Fruit fly (Drosophila melanogaster) whole organism, embryonic: ENCODE results near the gene Spn28Dc.
A peak's percentile ranks its signal among the peaks of the same experiment; 100 is the strongest.

Experiments
- BEAF-32 ChIP-seq: fragments of 200-800 bp; sonication (Bioruptor generic); optimal IDR thresholded peaks from 3 replicates; lab custom pipeline; 2017; ENCODE audit warnings: missing biosample characterization, missing genetic modification characterization, mild to moderate bottlenecking, moderate library complexity, missing genetic modification reagents
- Bgb ChIP-seq: fragments of 200-800 bp; sonication (Bioruptor generic); IDR thresholded peaks from 2 replicates; pipeline ENCODE4 v1.3.6; 2022; ENCODE audit warnings: missing biosample characterization, missing genetic modification characterization; ENCODE audit not compliant: partially characterized antibody
- CG13287 ChIP-seq: fragments of 200-800 bp; sonication (Bioruptor generic); IDR thresholded peaks from 2 replicates; pipeline ENCODE4 v1.3.6; 2022; ENCODE audit warnings: missing biosample characterization, missing genetic modification characterization; ENCODE audit not compliant: partially characterized antibody
- CG15269 ChIP-seq: fragments of 200-800 bp; sonication (Bioruptor generic); optimal IDR thresholded peaks from 2 replicates; lab custom pipeline; 2018; ENCODE audit warnings: missing biosample characterization, mild to moderate bottlenecking, missing genetic modification characterization, moderate library complexity
- CG16813 ChIP-seq: fragments of 200-800 bp; sonication (Bioruptor generic); IDR thresholded peaks from 3 replicates; pipeline ENCODE4 v1.3.6; 2022; ENCODE audit warnings: missing biosample characterization, missing genetic modification characterization; ENCODE audit not compliant: partially characterized antibody
- CG34224 ChIP-seq: fragments of 200-800 bp; sonication (Bioruptor generic); IDR thresholded peaks from 3 replicates; pipeline ENCODE4 v1.3.6; 2022; ENCODE audit warnings: missing biosample characterization, missing genetic modification characterization; ENCODE audit not compliant: partially characterized antibody
- CG6791 ChIP-seq: fragments of 200-800 bp; sonication (Bioruptor generic); IDR thresholded peaks from 3 replicates; pipeline ENCODE4 v1.3.6; 2022; ENCODE audit warnings: missing biosample characterization, missing genetic modification characterization; ENCODE audit not compliant: partially characterized antibody
- CG7963 ChIP-seq: fragments of 200-800 bp; sonication (Bioruptor generic); IDR thresholded peaks from 3 replicates; pipeline ENCODE4 v1.3.6; 2022; ENCODE audit warnings: missing biosample characterization, missing genetic modification characterization; ENCODE audit not compliant: partially characterized antibody
- CG9797 ChIP-seq: fragments of 200-800 bp; sonication (Bioruptor generic); optimal IDR thresholded peaks from 3 replicates; lab custom pipeline; 2018; ENCODE audit warnings: missing biosample characterization, mild to moderate bottlenecking, missing genetic modification characterization
- Dll ChIP-seq: fragments of 200-800 bp; sonication (Bioruptor generic); IDR thresholded peaks from 4 replicates; pipeline ENCODE4 v1.3.6; 2022; ENCODE audit warnings: missing biosample characterization, missing genetic modification characterization; ENCODE audit not compliant: partially characterized antibody
- Doc3 ChIP-seq: fragments of 200-800 bp; sonication (Bioruptor generic); IDR thresholded peaks from 3 replicates; pipeline ENCODE4 v1.3.6; 2022; ENCODE audit warnings: missing biosample characterization, missing genetic modification characterization; ENCODE audit not compliant: partially characterized antibody
- Dp ChIP-seq: fragments of 200-800 bp; sonication (Bioruptor generic); optimal IDR thresholded peaks from 2 replicates; lab custom pipeline; 2018; ENCODE audit warnings: missing biosample characterization, mild to moderate bottlenecking, missing genetic modification characterization, moderate library complexity
- Dref ChIP-seq: fragments of 200-800 bp; sonication (Bioruptor generic); IDR thresholded peaks from 2 replicates; pipeline ENCODE4 v1.3.6; 2022; ENCODE audit warnings: missing biosample characterization, missing genetic modification characterization
- E2f2 ChIP-seq: fragments of 200-800 bp; sonication (Bioruptor generic); IDR thresholded peaks from 2 replicates; pipeline ENCODE4 v1.3.6; 2022; ENCODE audit warnings: missing biosample characterization, missing genetic modification characterization
- Ets65A ChIP-seq: fragments of 200-800 bp; sonication (Bioruptor generic); peaks from one replicate; lab custom pipeline; 2016; ENCODE audit warnings: missing biosample characterization, missing genetic modification characterization
- HLH4C ChIP-seq: fragments of 200-800 bp; sonication (Bioruptor generic); IDR thresholded peaks from 3 replicates; pipeline ENCODE4 v1.3.6; 2022; ENCODE audit warnings: missing biosample characterization, missing genetic modification characterization; ENCODE audit not compliant: partially characterized antibody
- Lpt ChIP-seq: fragments of >200 bp; optimal IDR thresholded peaks from 2 replicates; lab custom pipeline; 2018; ENCODE audit warnings: missing biosample characterization, missing genetic modification characterization
- MBD-R2 ChIP-seq: fragments of 200-800 bp; sonication (Bioruptor generic); IDR thresholded peaks from 2 replicates; pipeline ENCODE4 v1.3.6; 2022; ENCODE audit warnings: missing biosample characterization, missing genetic modification characterization
- Opbp ChIP-seq: fragments of 200-800 bp; sonication (Bioruptor generic); IDR thresholded peaks from 3 replicates; pipeline ENCODE4 v1.3.6; 2022; ENCODE audit warnings: missing biosample characterization, missing genetic modification characterization; ENCODE audit not compliant: partially characterized antibody
- Scr ChIP-seq: fragments of 200-800 bp; sonication (Bioruptor generic); IDR thresholded peaks from 2 replicates; pipeline ENCODE4 v1.3.6; 2022; ENCODE audit warnings: missing biosample characterization, missing genetic modification characterization; ENCODE audit not compliant: partially characterized antibody
- amos ChIP-seq: fragments of 200-800 bp; sonication (Bioruptor generic); IDR thresholded peaks from 2 replicates; pipeline ENCODE4 v1.3.6; 2022; ENCODE audit warnings: missing biosample characterization, missing genetic modification characterization; ENCODE audit not compliant: partially characterized antibody
- bbx ChIP-seq: fragments of 200-800 bp; sonication (Bioruptor generic); IDR thresholded peaks from 2 replicates; pipeline ENCODE4 v1.3.6; 2022; ENCODE audit warnings: missing biosample characterization, missing genetic modification characterization; ENCODE audit not compliant: partially characterized antibody
- chinmo ChIP-seq: fragments of 200-800 bp; sonication (Bioruptor generic); IDR thresholded peaks from 4 replicates; pipeline ENCODE4 v1.3.6; 2022; ENCODE audit warnings: missing biosample characterization, missing genetic modification characterization; ENCODE audit not compliant: partially characterized antibody
- crp ChIP-seq, 2 experiments: fragments of 200-800 bp; sonication (Bioruptor generic); optimal IDR thresholded peaks; 2 replicates in 1 of 2; 3 replicates in 1 of 2; lab custom pipeline; 2017; ENCODE audit warnings: missing biosample characterization in 2 of 2, missing genetic modification characterization in 2 of 2, mild to moderate bottlenecking in 1 of 2, moderate library complexity in 1 of 2
- dan ChIP-seq: fragments of 200-800 bp; sonication (Bioruptor generic); IDR thresholded peaks from 2 replicates; pipeline ENCODE4 v1.3.6; 2022; ENCODE audit warnings: missing biosample characterization, missing genetic modification characterization
- dysf ChIP-seq: fragments of 200-800 bp; sonication (Bioruptor generic); IDR thresholded peaks from 3 replicates; pipeline ENCODE4 v1.3.6; 2022; ENCODE audit warnings: missing biosample characterization, missing genetic modification characterization
- hbn ChIP-seq: fragments of 200-800 bp; sonication (Bioruptor generic); IDR thresholded peaks from 2 replicates; pipeline ENCODE4 v1.3.6; 2022; ENCODE audit warnings: missing biosample characterization, missing genetic modification characterization; ENCODE audit not compliant: partially characterized antibody
- knrl ChIP-seq: fragments of 200-800 bp; sonication (Bioruptor generic); IDR thresholded peaks from 3 replicates; pipeline ENCODE4 v1.3.6; 2022; ENCODE audit warnings: missing biosample characterization, missing genetic modification characterization; ENCODE audit not compliant: partially characterized antibody
- lbe ChIP-seq: fragments of 200-800 bp; sonication (Bioruptor generic); optimal IDR thresholded peaks from 2 replicates; lab custom pipeline; 2016; ENCODE audit warnings: missing biosample characterization, mild to moderate bottlenecking, missing genetic modification characterization
- maf-S ChIP-seq: fragments of 200-800 bp; sonication (Bioruptor generic); optimal IDR thresholded peaks from 2 replicates; lab custom pipeline; 2016; ENCODE audit warnings: missing biosample characterization, missing genetic modification characterization
- nerfin-2 ChIP-seq: fragments of 200-800 bp; sonication (Bioruptor generic); IDR thresholded peaks from 2 replicates; pipeline ENCODE4 v1.3.6; 2022; ENCODE audit warnings: missing biosample characterization, missing genetic modification characterization; ENCODE audit not compliant: partially characterized antibody
- pzg ChIP-seq: fragments of 200-800 bp; sonication (Bioruptor generic); optimal IDR thresholded peaks from 3 replicates; lab custom pipeline; 2018; ENCODE audit warnings: missing biosample characterization, mild to moderate bottlenecking, missing genetic modification characterization, moderate library complexity
- sna ChIP-seq: fragments of 200-800 bp; sonication (Bioruptor generic); IDR thresholded peaks from 2 replicates; pipeline ENCODE4 v1.3.6; 2022; ENCODE audit warnings: missing biosample characterization, missing genetic modification characterization; ENCODE audit not compliant: partially characterized antibody
- stwl ChIP-seq: fragments of 200-800 bp; sonication (Bioruptor generic); optimal IDR thresholded peaks from 3 replicates; lab custom pipeline; 2018; ENCODE audit warnings: missing biosample characterization, mild to moderate bottlenecking, missing genetic modification characterization, moderate library complexity
- unc-4 ChIP-seq: fragments of 200-800 bp; sonication (Bioruptor generic); IDR thresholded peaks from 2 replicates; pipeline ENCODE4 v1.3.6; 2022; ENCODE audit warnings: missing biosample characterization, missing genetic modification characterization; ENCODE audit not compliant: partially characterized antibody
- vnd ChIP-seq: fragments of 200-800 bp; sonication (Bioruptor generic); IDR thresholded peaks from 3 replicates; pipeline ENCODE4 v1.3.6; 2022; ENCODE audit warnings: missing biosample characterization, missing genetic modification characterization; ENCODE audit not compliant: partially characterized antibody

Gene Spn28Dc

dm6 chr2L:8004072-8004471 is 2.9 kb downstream of the Spn28Dc start, which contains the start of gene Wwox:
Gene Wwox (minus strand): TSS chr2L:8004286.
- TF ChIP-seq Scr (GFP tag; lab: Robert Waterston, UW) (peak; percentile 63), CG16813 (GFP tag; lab: Robert Waterston, UW) (peak; percentile 25; the same call in 1 of the 3 replicates), Doc3 (GFP tag; lab: Robert Waterston, UW) (peak; percentile 56; the same call in 2 of the 3 replicates), CG15269 (tag; lab: Kevin White, UChicago) (peak; percentile 32), dysf (GFP tag; lab: Robert Waterston, UW) (no peak), bbx (peak; percentile 63; the same call in 1 of the 2 replicates), MBD-R2 (GFP tag; lab: Robert Waterston, UW) (peak; percentile 20; the same call in 1 of the 2 replicates), hbn (GFP tag; lab: Robert Waterston, UW) (peak; percentile 62), Dp (GFP tag; lab: Kevin White, UChicago) (peak; percentile 77), chinmo (peak; percentile 87), knrl (GFP tag; lab: Robert Waterston, UW) (no peak), HLH4C (GFP tag; lab: Robert Waterston, UW) (peak; percentile 69), maf-S (GFP tag; lab: Kevin White, UChicago) (no peak), unc-4 (peak; percentile 69), CG13287 (GFP tag; lab: Robert Waterston, UW) (peak; percentile 83), Bgb (peak; percentile 54; the same call in 1 of the 2 replicates), CG6791 (GFP tag; lab: Robert Waterston, UW) (peak; percentile 39; the same call in 2 of the 3 replicates), pzg (GFP tag; lab: Kevin White, UChicago) (peak; percentile 30), amos (GFP tag; lab: Robert Waterston, UW) (peak; percentile 50; the same call in 1 of the 2 replicates), stwl (peak; percentile 22), crp (GFP tag; optimal IDR thresholded peaks at IDR 0.05; lab: Kevin White, UChicago) (peak in 1 of 2 experiments; percentile 81), sna (GFP tag; lab: Robert Waterston, UW) (peak; percentile 68), lbe (GFP tag; lab: Kevin White, UChicago) (peak; percentile 41), dan (no peak), E2f2 (GFP tag; lab: Robert Waterston, UW) (peak; percentile 82), vnd (peak; percentile 28; the same call in 1 of the 3 replicates), Opbp (GFP tag; lab: Robert Waterston, UW) (peak; percentile 35; the same call in 2 of the 3 replicates), CG34224 (GFP tag; lab: Robert Waterston, UW) (peak; percentile 83), CG9797 (GFP tag; lab: Kevin White, UChicago) (no peak), Dll (GFP tag; lab: Robert Waterston, UW) (peak; percentile 78), CG7963 (no peak), Lpt (GFP tag; lab: Kevin White, UChicago) (no peak), Dref (GFP tag; lab: Robert Waterston, UW) (peak; percentile 54), BEAF-32 (peak; percentile 53), Ets65A (no peak), nerfin-2 (peak; percentile 46; the same call in 1 of the 2 replicates)
